Worm (Caenorhabditis elegans) whole organism, early embryonic: ENCODE results near the gene pqn-62.

ENCODE experiments used
- B0310.2 ChIP-seq: sonication (generic microtip); optimal IDR thresholded peaks from 2 replicates; lab custom pipeline; 2016; ENCODE audit warnings: mild to moderate bottlenecking, missing genetic modification characterization, missing compliant biosample characterization
- aly-1 ChIP-seq: sonication (generic microtip); optimal IDR thresholded peaks from 2 replicates; lab custom pipeline; 2016; ENCODE audit warnings: missing genetic modification characterization, missing compliant biosample characterization
- ama-1 ChIP-seq: fragments of 150-350 bp; optimal IDR thresholded peaks from 2 replicates; lab custom pipeline; 2014
- ets-7 ChIP-seq: sonication (generic microtip); optimal IDR thresholded peaks from 2 replicates; lab custom pipeline; 2016; ENCODE audit warnings: missing genotype, missing genetic modification characterization, missing compliant biosample characterization
- scrt-1 ChIP-seq: fragments of 200-800 bp; sonication (Bioruptor generic); IDR thresholded peaks from 2 replicates; pipeline ENCODE4 v1.3.6; 2022; ENCODE audit warnings: missing genetic modification characterization, missing compliant biosample characterization
- tbx-37 ChIP-seq: fragments of 200-800 bp; sonication (Bioruptor generic); conservative IDR thresholded peaks from 2 replicates; pipeline ENCODE4 v1.3.6; 2022; ENCODE audit warnings: missing genetic modification reagents, missing genetic modification characterization, missing compliant biosample characterization

ce11 chrX:5193402-5193801 lies 2.5 kb upstream of the pqn-62 start:
- TF ChIP-seq tbx-37 (no peak), aly-1 (tag; lab: Kevin White, UChicago) (no peak), B0310.2 (no peak), ets-7 (no peak), ama-1 (no peak), scrt-1 (GFP tag; lab: Robert Waterston, UW) (no peak)
